Worm (Caenorhabditis elegans) whole organism, L4 larva: ENCODE measurements around the gene srh-218.

Source experiments
- D1046.2 ChIP-seq: fragments of 200-800 bp; sonication (Bioruptor generic); IDR thresholded peaks from 2 replicates; pipeline ENCODE4 v1.3.6; 2022; ENCODE audit warnings: missing genetic modification characterization, missing compliant biosample characterization
- F26F4.8 ChIP-seq: fragments of 200-800 bp; sonication (Bioruptor generic); conservative IDR thresholded peaks from 2 replicates; pipeline ENCODE4 v1.3.6; 2022; ENCODE audit warnings: missing genetic modification characterization, missing compliant biosample characterization
- F37D6.2 ChIP-seq: sonication (generic microtip); optimal IDR thresholded peaks from 2 replicates; lab custom pipeline; 2016; ENCODE audit warnings: mild to moderate bottlenecking, missing genetic modification characterization, missing compliant biosample characterization
- F44E2.7 ChIP-seq: fragments of 200-800 bp; sonication (Bioruptor generic); IDR thresholded peaks from 2 replicates; pipeline ENCODE4 v2.1.2; 2022; ENCODE audit warnings: missing genetic modification characterization, missing compliant biosample characterization
- T26A8.4 ChIP-seq: fragments of 200-800 bp; sonication (Bioruptor generic); IDR thresholded peaks from 2 replicates; pipeline ENCODE4 v1.3.6; 2022; ENCODE audit warnings: missing genetic modification characterization, missing compliant biosample characterization
- Y5F2A.4 ChIP-seq: fragments of 200-800 bp; sonication (Bioruptor generic); optimal IDR thresholded peaks from 2 replicates; lab custom pipeline; 2018; ENCODE audit warnings: mild to moderate bottlenecking, missing genetic modification characterization, missing compliant biosample characterization
- aha-1 ChIP-seq: fragments of 150-350 bp; peaks from one replicate; lab custom pipeline; 2014; ENCODE audit warnings: missing biosample characterization, missing genetic modification characterization
- ceh-82 ChIP-seq: sonication (generic microtip); optimal IDR thresholded peaks from 2 replicates; lab custom pipeline; 2017; ENCODE audit warnings: missing biosample characterization, missing genetic modification characterization
- ctbp-1 ChIP-seq: fragments of 200-800 bp; sonication (Bioruptor generic); IDR thresholded peaks from 2 replicates; pipeline ENCODE4 v1.3.6; 2022; ENCODE audit warnings: missing genetic modification reagents, missing genetic modification characterization, missing compliant biosample characterization
- daf-12 ChIP-seq: fragments of 150-350 bp; optimal IDR thresholded peaks from 2 replicates; lab custom pipeline; 2014; ENCODE audit warnings: missing biosample characterization, missing genetic modification reagents, missing genetic modification characterization
- daf-16 ChIP-seq, 3 experiments: sonication (generic microtip); optimal IDR thresholded peaks; 2 replicates each; lab custom pipeline; 2016 to 2017; ENCODE audit warnings: missing genetic modification characterization in 3 of 3, missing genetic modification reagents in 3 of 3, mild to moderate bottlenecking in 2 of 3, missing compliant biosample characterization in 2 of 3, missing biosample characterization in 1 of 3, moderate library complexity in 1 of 3
- dve-1 ChIP-seq: sonication (generic microtip); optimal IDR thresholded peaks from 2 replicates; lab custom pipeline; 2017; ENCODE audit warnings: antibody characterized with exemption, mild to moderate bottlenecking, missing genetic modification characterization, missing compliant biosample characterization; ENCODE audit not compliant: insufficient read depth
- egl-27 ChIP-seq: sonication (generic microtip); optimal IDR thresholded peaks from 3 replicates; lab custom pipeline; 2017; ENCODE audit warnings: missing biosample characterization, missing genetic modification reagents, missing genetic modification characterization
- hif-1 ChIP-seq, 2 experiments: sonication (generic microtip); optimal IDR thresholded peaks; 2 replicates each; lab custom pipeline; 2016 to 2017; ENCODE audit warnings: missing compliant biosample characterization in 2 of 2, missing genetic modification characterization in 2 of 2, missing genetic modification reagents in 2 of 2, missing genotype in 2 of 2, mild to moderate bottlenecking in 1 of 2
- hlh-11 ChIP-seq: fragments of 200-800 bp; sonication (Bioruptor generic); optimal IDR thresholded peaks from 2 replicates; lab custom pipeline; 2018; ENCODE audit warnings: mild to moderate bottlenecking, missing genetic modification characterization, missing compliant biosample characterization
- hlh-30 ChIP-seq: sonication (generic microtip); optimal IDR thresholded peaks from 2 replicates; lab custom pipeline; 2017; ENCODE audit warnings: antibody characterized with exemption, mild to moderate bottlenecking, missing genetic modification characterization, missing compliant biosample characterization; ENCODE audit not compliant: insufficient read depth
- lim-7 ChIP-seq: fragments of 200-800 bp; sonication (Bioruptor generic); IDR thresholded peaks from 2 replicates; pipeline ENCODE4 v1.3.6; 2022; ENCODE audit warnings: missing genetic modification characterization, missing compliant biosample characterization
- lin-13 ChIP-seq: fragments of 150-350 bp; optimal IDR thresholded peaks from 2 replicates; lab custom pipeline; 2014; ENCODE audit warnings: missing biosample characterization, missing genetic modification reagents, missing genetic modification characterization
- lin-15B ChIP-seq: fragments of 150-350 bp; sonication (generic microtip); optimal IDR thresholded peaks from 3 replicates; lab custom pipeline; 2014; ENCODE audit warnings: missing biosample characterization, missing genetic modification characterization
- lsy-2 ChIP-seq, 2 experiments: fragments of 150-350 bp in 1 of 2; sonication (generic microtip) in 1 of 2; optimal IDR thresholded peaks; 2 replicates each; lab custom pipeline; 2014 to 2017; ENCODE audit warnings: missing biosample characterization in 2 of 2, missing genetic modification characterization in 2 of 2
- madf-9 ChIP-seq: fragments of 200-800 bp; sonication (Bioruptor generic); conservative IDR thresholded peaks from 2 replicates; pipeline ENCODE4 v1.3.6; 2022; ENCODE audit warnings: missing genetic modification reagents, missing genetic modification characterization, missing compliant biosample characterization
- mep-1 ChIP-seq: fragments of 150-350 bp; sonication (generic microtip); optimal IDR thresholded peaks from 3 replicates; lab custom pipeline; 2014; ENCODE audit warnings: missing biosample characterization, missing genetic modification characterization
- nhr-102 ChIP-seq: sonication (generic microtip); optimal IDR thresholded peaks from 2 replicates; lab custom pipeline; 2016; ENCODE audit warnings: mild to moderate bottlenecking, missing genetic modification characterization, moderate library complexity, missing compliant biosample characterization
- nhr-237 ChIP-seq: sonication (generic microtip); optimal IDR thresholded peaks from 2 replicates; lab custom pipeline; 2017; ENCODE audit warnings: missing biosample characterization, missing genetic modification characterization
- nhr-25 ChIP-seq: sonication (generic microtip); optimal IDR thresholded peaks from 2 replicates; lab custom pipeline; 2017; ENCODE audit warnings: missing genetic modification characterization, mild to moderate bottlenecking, missing compliant biosample characterization, antibody characterized with exemption, moderate library complexity, borderline replicate concordance; ENCODE audit not compliant: insufficient read depth
- nhr-41 ChIP-seq: fragments of 200-800 bp; sonication (Bioruptor generic); IDR thresholded peaks from 2 replicates; pipeline ENCODE4 v1.3.6; 2022; ENCODE audit warnings: missing genetic modification reagents, missing genetic modification characterization, missing compliant biosample characterization
- nhr-76 ChIP-seq: fragments of 150-350 bp; optimal IDR thresholded peaks from 2 replicates; lab custom pipeline; 2014; ENCODE audit warnings: missing biosample characterization, missing genetic modification characterization
- nhr-77 ChIP-seq: fragments of 150-350 bp; optimal IDR thresholded peaks from 2 replicates; lab custom pipeline; 2014; ENCODE audit warnings: missing biosample characterization, missing genetic modification characterization
- pha-4 ChIP-seq, 2 experiments: fragments of 150-350 bp in 1 of 2; fragments of 200-800 bp in 1 of 2; sonication (Bioruptor generic) in 1 of 2; IDR thresholded peaks in 1 of 2; optimal IDR thresholded peaks in 1 of 2; 2 replicates each; pipeline versions ENCODE4 v1.3.6 to Lab custom; 2014 to 2022; ENCODE audit warnings: missing genetic modification characterization in 2 of 2, missing genetic modification reagents in 2 of 2, missing biosample characterization in 1 of 2, missing compliant biosample characterization in 1 of 2
- php-3 ChIP-seq: fragments of 200-800 bp; sonication (Bioruptor generic); IDR thresholded peaks from 2 replicates; pipeline ENCODE4 v1.3.6; 2022; ENCODE audit warnings: missing genetic modification reagents, missing genetic modification characterization, missing compliant biosample characterization
- pqm-1 ChIP-seq: sonication (generic microtip); optimal IDR thresholded peaks from 2 replicates; lab custom pipeline; 2017; ENCODE audit warnings: missing biosample characterization, missing genetic modification characterization
- snpc-4 ChIP-seq: fragments of 150-350 bp; optimal IDR thresholded peaks from 2 replicates; lab custom pipeline; 2014; ENCODE audit warnings: missing biosample characterization, missing genetic modification characterization
- spr-1 ChIP-seq: sonication (generic microtip); optimal IDR thresholded peaks from 2 replicates; lab custom pipeline; 2016; ENCODE audit warnings: mild to moderate bottlenecking, missing genetic modification characterization, missing compliant biosample characterization
- unc-130 ChIP-seq: sonication (generic microtip); optimal IDR thresholded peaks from 2 replicates; lab custom pipeline; 2016; ENCODE audit warnings: missing genetic modification reagents, missing genetic modification characterization, missing compliant biosample characterization
- unc-62 ChIP-seq, 3 experiments: fragments of 150-350 bp in 1 of 3; sonication (generic microtip); optimal IDR thresholded peaks in 2 of 3; peaks in 1 of 3; 1 replicate in 1 of 3; 2 replicates in 2 of 3; lab custom pipeline; 2014 to 2017; ENCODE audit warnings: missing biosample characterization in 3 of 3, missing genetic modification characterization in 3 of 3, missing genetic modification reagents in 3 of 3, missing genotype in 1 of 3
- zfp-3 ChIP-seq: fragments of 200-800 bp; sonication (Bioruptor generic); conservative IDR thresholded peaks from 2 replicates; pipeline ENCODE4 v1.3.6; 2022; ENCODE audit warnings: missing genetic modification reagents, missing genetic modification characterization, missing compliant biosample characterization

Gene srh-218

DNA sequence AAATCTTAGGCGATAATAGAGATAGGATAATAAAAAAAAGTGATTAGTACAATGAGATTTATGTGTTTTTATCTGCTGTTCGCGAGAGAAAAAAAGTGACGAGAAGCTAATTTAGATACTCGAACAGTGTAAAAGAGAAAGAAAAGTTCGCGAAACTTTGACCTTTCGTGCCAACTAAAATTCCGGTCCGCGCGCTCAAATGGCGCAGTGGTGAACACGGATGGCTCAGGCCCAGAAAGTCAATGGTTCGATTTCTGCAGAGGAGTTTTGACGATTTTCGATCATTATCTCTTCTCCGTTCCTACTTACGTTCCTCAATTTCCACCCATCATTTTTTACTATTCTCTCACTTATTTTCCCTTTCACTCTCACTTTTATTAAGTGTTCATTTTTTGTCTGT, 22.7 kb downstream of the srh-218 start (continued):
- no peak for TF ChIP-seq unc-130
- TF ChIP-seq, all 104 proteins: peak for 0

DNA sequence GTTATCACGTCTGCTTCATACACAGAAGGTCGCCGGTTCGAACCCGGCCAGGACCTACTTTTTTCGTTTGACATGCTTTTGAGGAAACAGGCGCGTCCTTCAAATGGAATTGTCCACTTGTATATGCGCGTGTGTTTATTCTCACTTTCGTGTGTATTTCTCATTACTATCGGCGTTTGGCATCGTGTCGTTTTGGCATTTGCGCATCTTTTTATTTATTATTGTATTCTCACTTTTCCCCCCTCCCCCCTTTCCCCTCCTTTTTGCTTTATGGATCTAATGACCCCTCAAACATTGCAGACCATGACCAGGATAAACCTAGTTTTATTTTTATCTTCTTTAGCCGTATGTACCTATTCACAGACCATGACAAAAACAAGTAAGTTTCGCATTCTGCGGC, 23.6 kb downstream of the srh-218 start, which contains the start of gene F21A3.3:
Gene F21A3.3 (plus strand): TSS at position 301 of the 400 bp plus-strand sequence.
- no peak for TF ChIP-seq F44E2.7 (GFP tag; lab: Robert Waterston, UW)
- TF ChIP-seq aha-1 (tag; lab: Kevin White, UChicago), result peak; percentile 86

DNA sequence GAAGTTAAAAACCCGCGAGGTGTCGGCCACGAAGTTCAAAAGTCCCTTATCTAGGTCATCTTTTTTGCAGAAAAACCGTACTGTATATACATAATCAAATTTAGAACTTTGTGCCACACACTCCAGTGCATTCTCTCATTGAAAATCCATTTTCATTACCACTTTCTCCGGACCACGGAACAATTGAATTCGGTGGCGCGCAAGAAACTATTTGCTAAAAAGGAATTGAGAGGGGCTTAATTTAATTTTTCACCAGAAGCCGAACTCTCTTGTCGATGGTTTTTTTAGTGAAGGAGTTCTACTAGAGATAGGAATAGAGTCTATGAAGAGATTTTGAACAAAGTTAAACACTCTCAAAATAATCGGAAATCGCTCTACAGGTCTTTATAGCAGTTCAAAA, 26.1 kb downstream of the srh-218 start:
- no peak for TF ChIP-seq mep-1 (tag; lab: Kevin White, UChicago)
- TF ChIP-seq lin-13 (GFP tag; lab: Kevin White, UChicago), result no peak
- no peak for TF ChIP-seq php-3 (GFP tag; lab: Robert Waterston, UW)
- TF ChIP-seq F26F4.8 (GFP tag; lab: Robert Waterston, UW), result no peak
- TF ChIP-seq D1046.2 (GFP tag; lab: Robert Waterston, UW), result no peak
- TF ChIP-seq T26A8.4 (GFP tag; lab: Robert Waterston, UW), result 0 out of 2 replicates have a peak, but pooled peaks have one; percentile 15
- peak; percentile 56 for TF ChIP-seq aha-1 (tag; lab: Kevin White, UChicago)
- no peak for TF ChIP-seq ctbp-1 (GFP tag; lab: Robert Waterston, UW)
- TF ChIP-seq nhr-237 (tag; lab: Kevin White, UChicago), result no peak
- no peak for TF ChIP-seq lin-15B (tag; lab: Kevin White, UChicago)
- TF ChIP-seq nhr-76 (tag; lab: Kevin White, UChicago), result no peak
- TF ChIP-seq nhr-77, result no peak
- TF ChIP-seq F44E2.7 (GFP tag; lab: Robert Waterston, UW), result no peak
- TF ChIP-seq nhr-41, result no peak
- no peak for TF ChIP-seq Y5F2A.4 (GFP tag; lab: Kevin White, UChicago)
- no peak for TF ChIP-seq daf-12 (tag; lab: Kevin White, UChicago)
- TF ChIP-seq nhr-25 (tag; lab: Kevin White, UChicago), result no peak
- TF ChIP-seq, all 104 proteins: peak for 2

DNA sequence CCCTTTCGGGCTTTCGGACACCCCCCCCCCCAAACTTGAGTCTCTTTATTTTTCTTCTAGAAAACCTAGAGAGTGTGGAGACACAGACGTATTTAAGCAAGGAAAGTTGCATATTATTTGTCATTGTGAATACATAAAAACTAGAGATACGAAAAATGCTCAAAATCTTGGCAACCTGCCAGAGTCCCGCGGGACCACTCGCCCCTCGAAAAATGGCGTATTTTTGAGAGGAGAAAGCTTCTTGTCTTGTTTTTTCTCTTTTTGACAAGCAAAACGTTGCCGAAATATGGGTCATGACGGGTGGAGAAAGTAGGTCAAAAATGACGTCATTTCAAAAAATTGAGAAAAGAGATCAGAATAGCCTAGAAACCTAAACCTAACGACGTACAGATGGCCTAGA, 26.6 kb downstream of the srh-218 start:
- TF ChIP-seq nhr-102 (tag; lab: Kevin White, UChicago) (no peak), unc-62 (GFP tag; optimal IDR thresholded peaks at IDR 0.05 in 1 of 2; lab: Kevin White, UChicago) (peak in 1 of 2 experiments; percentile 87), unc-62 (tag; optimal IDR thresholded peaks at IDR 0.05; lab: Kevin White, UChicago) (no peak)
- TF ChIP-seq, all 104 proteins: peak for 1

DNA sequence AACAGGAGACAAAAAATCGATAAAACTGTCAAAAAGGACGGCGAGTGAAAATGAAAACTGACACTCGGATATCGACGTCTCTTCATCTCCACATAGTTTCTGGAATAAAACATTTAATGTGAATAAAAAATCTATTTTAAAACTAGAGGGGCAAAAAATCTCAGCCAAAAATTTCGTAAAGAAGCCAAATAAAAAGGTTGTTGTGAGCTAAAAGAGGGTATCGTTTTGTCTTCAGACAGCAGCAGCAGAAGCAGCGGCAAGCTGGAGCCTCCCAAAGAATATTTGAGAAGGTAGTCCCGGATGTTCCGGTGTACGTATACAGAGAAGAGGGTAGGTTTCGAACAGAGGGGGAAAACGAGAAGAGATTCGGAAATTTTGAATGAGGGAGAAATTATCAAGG, 28.1 kb downstream of the srh-218 start, which contains the start of gene lgc-31:
Gene lgc-31 (minus strand): TSS at position 101 of the 400 bp plus-strand sequence.
- TF ChIP-seq pha-4 (GFP tag; IDR thresholded peaks at IDR 0.05; lab: Robert Waterston, UW), result 0 out of 2 replicates have a peak, but pooled peaks have one; percentile 13
- no peak for TF ChIP-seq pha-4 (tag; optimal IDR thresholded peaks at IDR 0.05; lab: Kevin White, UChicago)
- TF ChIP-seq egl-27 (tag; lab: Kevin White, UChicago), result no peak
- no peak for TF ChIP-seq snpc-4 (tag; lab: Kevin White, UChicago)

DNA sequence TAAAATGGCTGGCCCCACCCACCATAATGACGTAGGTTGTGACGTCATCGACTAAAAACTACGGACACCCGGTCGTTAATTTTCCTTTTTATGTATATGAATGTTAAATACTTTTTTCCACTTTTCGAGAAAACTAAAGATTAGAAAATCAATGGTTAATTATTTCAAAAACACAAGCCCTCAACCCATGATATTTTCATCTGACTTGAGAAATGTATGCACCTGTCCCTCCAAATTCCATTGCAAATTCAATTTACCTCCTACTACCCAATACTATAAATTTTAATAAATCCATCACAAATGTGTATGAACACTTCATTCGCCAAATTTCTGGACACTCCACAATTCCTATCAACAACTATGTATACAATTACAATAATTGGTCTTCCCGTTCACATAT, 35.3 kb downstream of the srh-218 start, which contains the start of gene srh-276:
Gene srh-276 (plus strand): TSS at position 301 of the 400 bp plus-strand sequence.
- no peak for TF ChIP-seq F37D6.2 (tag; lab: Kevin White, UChicago)
- TF ChIP-seq unc-62 (GFP tag; optimal IDR thresholded peaks at IDR 0.05 in 1 of 2; lab: Kevin White, UChicago), result peak in 1 of 2 experiments; percentile 8
- no peak for TF ChIP-seq unc-62 (tag; optimal IDR thresholded peaks at IDR 0.05; lab: Kevin White, UChicago)

DNA sequence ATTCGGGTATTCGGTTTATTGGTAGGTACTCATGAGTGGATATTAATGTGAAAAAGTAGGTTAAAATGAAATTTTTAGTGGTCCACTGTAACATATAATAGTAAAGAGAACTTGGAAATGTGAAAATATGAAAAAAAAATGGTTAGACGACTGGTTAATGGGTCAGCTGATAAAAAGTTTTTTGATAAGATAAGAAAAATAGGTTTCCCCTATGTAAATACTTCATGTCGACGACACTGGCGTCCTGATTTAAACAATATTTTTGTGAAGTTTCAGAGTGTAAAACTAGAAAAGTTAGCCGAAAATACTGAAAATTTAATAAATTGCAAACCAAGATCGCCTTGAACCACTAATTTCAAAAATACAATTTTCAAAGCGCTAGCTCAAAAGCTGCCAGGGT, 39.3 kb downstream of the srh-218 start, which contains the start of gene F21A3.11:
Gene F21A3.11 (minus strand): TSS at position 117 of the 400 bp plus-strand sequence.
- peak; percentile 40 for TF ChIP-seq pqm-1 (tag; lab: Kevin White, UChicago)
- TF ChIP-seq dve-1, result peak; percentile 45
- no peak for TF ChIP-seq hif-1 (tag; optimal IDR thresholded peaks at IDR 0.05; lab: Kevin White, UChicago)
- TF ChIP-seq lsy-2 (tag; optimal IDR thresholded peaks at IDR 0.05; lab: Kevin White, UChicago), result no peak
- TF ChIP-seq unc-130, result no peak
- no peak for TF ChIP-seq nhr-76 (tag; lab: Kevin White, UChicago)
- TF ChIP-seq zfp-3 (GFP tag; lab: Robert Waterston, UW), result no peak
- no peak for TF ChIP-seq madf-9 (GFP tag; lab: Robert Waterston, UW)
- no peak for TF ChIP-seq ceh-82
- TF ChIP-seq egl-27 (tag; lab: Kevin White, UChicago), result no peak
- TF ChIP-seq lin-15B (tag; lab: Kevin White, UChicago), result no peak
- TF ChIP-seq lim-7 (GFP tag; lab: Robert Waterston, UW), result no peak
- TF ChIP-seq hlh-30 (tag; lab: Kevin White, UChicago), result peak; percentile 14
- TF ChIP-seq hlh-11, result no peak
- no peak for TF ChIP-seq daf-16 (GFP tag; optimal IDR thresholded peaks at IDR 0.05; lab: Kevin White, UChicago)
- peak; percentile 78 for TF ChIP-seq daf-16 (tag; optimal IDR thresholded peaks at IDR 0.05; lab: Kevin White, UChicago)
- TF ChIP-seq spr-1 (tag; lab: Kevin White, UChicago), result no peak
